Worm (Caenorhabditis elegans) whole organism, late embryonic: ENCODE data around the gene irld-51.

Source experiments
- ama-1 ChIP-seq: fragments of 150-350 bp; optimal IDR thresholded peaks from 2 replicates; lab custom pipeline; 2014
- ceh-18 ChIP-seq: sonication (generic microtip); optimal IDR thresholded peaks from 2 replicates; lab custom pipeline; 2016; ENCODE audit warnings: missing genetic modification characterization, missing compliant biosample characterization
- gmeb-2 ChIP-seq: sonication (generic microtip); optimal IDR thresholded peaks from 2 replicates; lab custom pipeline; 2016; ENCODE audit warnings: missing genetic modification characterization, inconsistent platforms, missing compliant biosample characterization
- odd-2 ChIP-seq: sonication (generic microtip); optimal IDR thresholded peaks from 2 replicates; lab custom pipeline; 2017; ENCODE audit warnings: antibody characterized with exemption, mild to moderate bottlenecking, missing genetic modification characterization, missing compliant biosample characterization
- ztf-16 ChIP-seq: sonication (generic microtip); optimal IDR thresholded peaks from 2 replicates; lab custom pipeline; 2017; ENCODE audit warnings: missing genetic modification characterization, missing compliant biosample characterization

- TF ChIP-seq ceh-18 (no peak), ama-1 (lab: Kevin White, UChicago) (no peak), gmeb-2 (tag; lab: Kevin White, UChicago) (no peak), odd-2 (tag; lab: Kevin White, UChicago) (no peak), ztf-16 (tag; lab: Kevin White, UChicago) (no peak)
Measured at ce11 chrII:2966350-2966749, 13.8 kb upstream of the irld-51 start.
